Worm (Caenorhabditis elegans) whole organism, L4 larva: Measurements from ENCODE around the gene fbxa-165.

Source experiments
- F37D6.2 ChIP-seq: sonication (generic microtip); optimal IDR thresholded peaks from 2 replicates; lab custom pipeline; 2016; ENCODE audit warnings: mild to moderate bottlenecking, missing genetic modification characterization, missing compliant biosample characterization
- aly-2 ChIP-seq: sonication (generic microtip); optimal IDR thresholded peaks from 2 replicates; lab custom pipeline; 2018; ENCODE audit warnings: missing biosample characterization, missing genetic modification characterization
- daf-19 ChIP-seq: fragments of 200-800 bp; sonication (Bioruptor generic); conservative IDR thresholded peaks from 2 replicates; pipeline ENCODE4 v1.3.6; 2022; ENCODE audit warnings: missing genetic modification characterization, missing compliant biosample characterization
- jun-1 ChIP-seq: fragments of 150-350 bp; optimal IDR thresholded peaks from 2 replicates; lab custom pipeline; 2014; ENCODE audit warnings: missing biosample characterization, missing genetic modification reagents, missing genetic modification characterization
- lin-13 ChIP-seq: fragments of 150-350 bp; optimal IDR thresholded peaks from 2 replicates; lab custom pipeline; 2014; ENCODE audit warnings: missing biosample characterization, missing genetic modification reagents, missing genetic modification characterization
- lin-39 ChIP-seq: fragments of 150-350 bp; optimal IDR thresholded peaks from 2 replicates; lab custom pipeline; 2014; ENCODE audit warnings: missing biosample characterization, missing genetic modification reagents, missing genetic modification characterization
- mdt-29 ChIP-seq: fragments of 200-800 bp; sonication (Bioruptor generic); IDR thresholded peaks from 2 replicates; pipeline ENCODE4 v1.3.6; 2022; ENCODE audit warnings: missing genetic modification reagents, missing genetic modification characterization, missing compliant biosample characterization
- nhr-102 ChIP-seq: sonication (generic microtip); optimal IDR thresholded peaks from 2 replicates; lab custom pipeline; 2016; ENCODE audit warnings: mild to moderate bottlenecking, missing genetic modification characterization, moderate library complexity, missing compliant biosample characterization

DNA sequence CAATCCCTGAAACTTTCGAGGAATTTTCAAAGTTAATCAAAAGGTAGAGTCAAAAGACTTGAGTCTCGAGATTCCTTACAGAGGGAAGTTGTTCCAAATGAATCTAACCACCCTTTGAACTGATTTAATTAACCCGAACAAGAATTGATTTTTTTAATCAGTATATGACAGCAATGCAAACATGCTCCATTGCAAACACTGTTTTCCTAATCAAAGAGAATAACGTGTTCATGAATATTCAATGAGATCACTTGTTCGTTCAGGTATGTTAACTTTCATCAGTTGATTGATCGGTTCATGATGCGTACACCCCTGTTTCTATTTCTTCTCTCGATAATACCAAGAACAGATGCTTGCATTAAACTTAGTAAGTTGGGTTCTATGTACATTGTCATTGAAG lies 9.4 kb upstream of the fbxa-165 start, which contains the start of gene C08E3.14:
- no peak for TF ChIP-seq lin-39 (tag; lab: Kevin White, UChicago)
- no peak for TF ChIP-seq F37D6.2 (tag; lab: Kevin White, UChicago)
- TF ChIP-seq lin-13 (GFP tag; lab: Kevin White, UChicago): no peak
- TF ChIP-seq mdt-29 (GFP tag; lab: Robert Waterston, UW): no peak
- TF ChIP-seq daf-19 (GFP tag; lab: Robert Waterston, UW): no peak
- TF ChIP-seq aly-2: no peak
- TF ChIP-seq jun-1 (tag; lab: Kevin White, UChicago): no peak
- TF ChIP-seq nhr-102 (tag; lab: Kevin White, UChicago): no peak
